Fruit fly (Drosophila melanogaster) whole organism, prepupa: Measurements from ENCODE around the gene fzr.

ENCODE experiments used
- Blimp-1 ChIP-seq: fragments of 200-800 bp; sonication (Bioruptor generic); optimal IDR thresholded peaks from 3 replicates; lab custom pipeline; 2017; ENCODE audit warnings: missing biosample characterization, missing genetic modification characterization, mild to moderate bottlenecking, moderate library complexity, missing genetic modification reagents
- CG11294 ChIP-seq: fragments of 200-800 bp; sonication (Bioruptor generic); IDR thresholded peaks from 2 replicates; pipeline ENCODE4 v1.3.6; 2022; ENCODE audit warnings: missing biosample characterization, missing genetic modification characterization
- CG11902 ChIP-seq: fragments of 200-800 bp; sonication (Bioruptor generic); optimal IDR thresholded peaks from 3 replicates; lab custom pipeline; 2016; ENCODE audit warnings: missing biosample characterization, missing genetic modification characterization
- CG32006 ChIP-seq: fragments of 200-800 bp; sonication (Bioruptor generic); optimal IDR thresholded peaks from 3 replicates; lab custom pipeline; 2017; ENCODE audit warnings: missing biosample characterization, mild to moderate bottlenecking, missing genetic modification characterization
- CG34406 ChIP-seq: fragments of 200-800 bp; sonication (Bioruptor generic); optimal IDR thresholded peaks from 3 replicates; lab custom pipeline; 2016; ENCODE audit warnings: missing biosample characterization, missing genetic modification characterization
- CG3919 ChIP-seq: fragments of 200-800 bp; sonication (Bioruptor generic); optimal IDR thresholded peaks from 3 replicates; lab custom pipeline; 2016; ENCODE audit warnings: missing biosample characterization, missing genetic modification characterization
- CG6163 ChIP-seq: fragments of 200-800 bp; sonication (Bioruptor generic); IDR thresholded peaks from 3 replicates; pipeline ENCODE4 v1.3.6; 2022; ENCODE audit warnings: missing biosample characterization, missing genetic modification characterization
- CG6792 ChIP-seq: fragments of 200-800 bp; sonication (Bioruptor generic); optimal IDR thresholded peaks from 3 replicates; lab custom pipeline; 2016; ENCODE audit warnings: missing biosample characterization, missing genetic modification characterization
- CG6808 ChIP-seq: fragments of 200-800 bp; sonication (Bioruptor generic); optimal IDR thresholded peaks from 3 replicates; lab custom pipeline; 2017; ENCODE audit warnings: missing biosample characterization, missing genetic modification characterization, mild to moderate bottlenecking, moderate library complexity, missing genetic modification reagents
- CG6854 ChIP-seq: fragments of 200-800 bp; sonication (Bioruptor generic); optimal IDR thresholded peaks from 2 replicates; lab custom pipeline; 2017; ENCODE audit warnings: missing biosample characterization, mild to moderate bottlenecking, missing genetic modification characterization
- CG7368 ChIP-seq: fragments of 200-800 bp; sonication (Bioruptor generic); optimal IDR thresholded peaks from 3 replicates; lab custom pipeline; 2016; ENCODE audit warnings: missing biosample characterization, missing genetic modification characterization
- CG8119 ChIP-seq: fragments of 200-800 bp; sonication (Bioruptor generic); IDR thresholded peaks from 3 replicates; pipeline ENCODE4 v1.3.6; 2022; ENCODE audit warnings: missing biosample characterization, missing genetic modification characterization
- Eip75B ChIP-seq: fragments of 200-800 bp; sonication (Bioruptor generic); optimal IDR thresholded peaks from 3 replicates; lab custom pipeline; 2016; ENCODE audit warnings: missing biosample characterization, missing genetic modification characterization
- Eip78C ChIP-seq: fragments of 200-800 bp; sonication (Bioruptor generic); peaks from one replicate; lab custom pipeline; 2016; ENCODE audit warnings: missing biosample characterization, missing genetic modification characterization
- Gug ChIP-seq: fragments of 200-800 bp; sonication (Bioruptor generic); IDR thresholded peaks from 2 replicates; pipeline ENCODE4 v1.3.6; 2022; ENCODE audit warnings: missing biosample characterization, missing genetic modification characterization
- Hr38 ChIP-seq: sonication (Bioruptor generic); optimal IDR thresholded peaks from 2 replicates; lab custom pipeline; 2016; ENCODE audit warnings: missing biosample characterization, missing genetic modification characterization
- Hr39 ChIP-seq: fragments of 200-800 bp; sonication (Bioruptor generic); optimal IDR thresholded peaks from 2 replicates; lab custom pipeline; 2016; ENCODE audit warnings: missing biosample characterization, missing genetic modification characterization
- Hr4 ChIP-seq: fragments of 200-800 bp; sonication (Bioruptor generic); optimal IDR thresholded peaks from 3 replicates; lab custom pipeline; 2016; ENCODE audit warnings: missing biosample characterization, missing genetic modification characterization
- Lpt ChIP-seq: fragments of 200-800 bp; sonication (Bioruptor generic); optimal IDR thresholded peaks from 3 replicates; lab custom pipeline; 2016; ENCODE audit warnings: missing biosample characterization, missing genetic modification characterization
- OdsH ChIP-seq: fragments of 200-800 bp; sonication (Bioruptor generic); optimal IDR thresholded peaks from 3 replicates; lab custom pipeline; 2016; ENCODE audit warnings: missing biosample characterization, missing genetic modification characterization
- Sox102F ChIP-seq: fragments of 200-800 bp; sonication (Bioruptor generic); optimal IDR thresholded peaks from 2 replicates; lab custom pipeline; 2016; ENCODE audit warnings: missing biosample characterization, mild to moderate bottlenecking, missing genetic modification characterization
- Sox14 ChIP-seq: fragments of 200-800 bp; sonication (Bioruptor generic); optimal IDR thresholded peaks from 3 replicates; lab custom pipeline; 2016; ENCODE audit warnings: missing biosample characterization, missing genetic modification characterization
- achi ChIP-seq: fragments of 200-800 bp; sonication (Bioruptor generic); optimal IDR thresholded peaks from 3 replicates; lab custom pipeline; 2016; ENCODE audit warnings: missing biosample characterization, missing genetic modification characterization
- cyc ChIP-seq: fragments of 200-800 bp; sonication (Bioruptor generic); optimal IDR thresholded peaks from 3 replicates; lab custom pipeline; 2016; ENCODE audit warnings: missing biosample characterization, missing genetic modification characterization
- dsx ChIP-seq: fragments of 200-800 bp; optimal IDR thresholded peaks from 3 replicates; lab custom pipeline; 2019; ENCODE audit warnings: missing biosample characterization, mild to moderate bottlenecking, missing genetic modification characterization, moderate library complexity; ENCODE audit not compliant: poor library complexity, severe bottlenecking
- eg ChIP-seq: fragments of 200-800 bp; sonication (Bioruptor generic); IDR thresholded peaks from 3 replicates; pipeline ENCODE4 v1.3.6; 2022; ENCODE audit warnings: missing biosample characterization, missing genetic modification characterization
- esn ChIP-seq: fragments of 200-800 bp; sonication (Bioruptor generic); optimal IDR thresholded peaks from 2 replicates; lab custom pipeline; 2016; ENCODE audit warnings: missing biosample characterization, mild to moderate bottlenecking, missing genetic modification characterization, moderate library complexity
- fd59A ChIP-seq: fragments of 200-800 bp; sonication (Bioruptor generic); optimal IDR thresholded peaks from 2 replicates; lab custom pipeline; 2017; ENCODE audit warnings: missing biosample characterization, mild to moderate bottlenecking, missing genetic modification characterization, missing genetic modification reagents
- fkh ChIP-seq: fragments of 200-800 bp; sonication (Bioruptor generic); optimal IDR thresholded peaks from 3 replicates; lab custom pipeline; 2017; ENCODE audit warnings: missing biosample characterization, mild to moderate bottlenecking, missing genetic modification characterization, moderate library complexity
- net ChIP-seq: fragments of 200-800 bp; sonication (Bioruptor generic); optimal IDR thresholded peaks from 3 replicates; lab custom pipeline; 2016; ENCODE audit warnings: missing biosample characterization, missing genetic modification characterization
- spab ChIP-seq: fragments of 200-800 bp; sonication (Bioruptor generic); optimal IDR thresholded peaks from 2 replicates; lab custom pipeline; 2017; ENCODE audit warnings: missing biosample characterization, mild to moderate bottlenecking, missing genetic modification characterization, missing genetic modification reagents
- ss ChIP-seq, 2 experiments: fragments of 200-800 bp; sonication (Bioruptor generic); optimal IDR thresholded peaks; 2 replicates in 1 of 2; 3 replicates in 1 of 2; lab custom pipeline; 2017 to 2018; ENCODE audit warnings: mild to moderate bottlenecking in 2 of 2, missing biosample characterization in 2 of 2, missing genetic modification characterization in 2 of 2, moderate library complexity in 1 of 2
- svp ChIP-seq: fragments of 200-800 bp; sonication (Bioruptor generic); peaks from one replicate; lab custom pipeline; 2016; ENCODE audit warnings: missing biosample characterization, missing genetic modification characterization
- vri ChIP-seq: fragments of 200-800 bp; sonication (Bioruptor generic); optimal IDR thresholded peaks from 3 replicates; lab custom pipeline; 2016; ENCODE audit warnings: missing biosample characterization, mild to moderate bottlenecking, missing genetic modification characterization

fzr gene

dm6 chrX:4678913-4679812, at the start of gene fzr:
Gene fzr (minus strand): TSS chrX:4679537.
- TF ChIP-seq Eip78C (GFP tag; lab: Kevin White, UChicago) (peak; percentile 59), OdsH (GFP tag; lab: Kevin White, UChicago) (no peak), fkh (GFP tag; lab: Kevin White, UChicago) (peak; percentile 7), fd59A (GFP tag; lab: Kevin White, UChicago) (no peak), CG32006 (GFP tag; lab: Kevin White, UChicago) (peak; percentile 19), Blimp-1 (GFP tag; lab: Kevin White, UChicago) (no peak), CG8119 (0 out of 3 replicates have a peak, but pooled peaks have one; percentile 19), spab (GFP tag; lab: Kevin White, UChicago) (no peak)

DNA sequence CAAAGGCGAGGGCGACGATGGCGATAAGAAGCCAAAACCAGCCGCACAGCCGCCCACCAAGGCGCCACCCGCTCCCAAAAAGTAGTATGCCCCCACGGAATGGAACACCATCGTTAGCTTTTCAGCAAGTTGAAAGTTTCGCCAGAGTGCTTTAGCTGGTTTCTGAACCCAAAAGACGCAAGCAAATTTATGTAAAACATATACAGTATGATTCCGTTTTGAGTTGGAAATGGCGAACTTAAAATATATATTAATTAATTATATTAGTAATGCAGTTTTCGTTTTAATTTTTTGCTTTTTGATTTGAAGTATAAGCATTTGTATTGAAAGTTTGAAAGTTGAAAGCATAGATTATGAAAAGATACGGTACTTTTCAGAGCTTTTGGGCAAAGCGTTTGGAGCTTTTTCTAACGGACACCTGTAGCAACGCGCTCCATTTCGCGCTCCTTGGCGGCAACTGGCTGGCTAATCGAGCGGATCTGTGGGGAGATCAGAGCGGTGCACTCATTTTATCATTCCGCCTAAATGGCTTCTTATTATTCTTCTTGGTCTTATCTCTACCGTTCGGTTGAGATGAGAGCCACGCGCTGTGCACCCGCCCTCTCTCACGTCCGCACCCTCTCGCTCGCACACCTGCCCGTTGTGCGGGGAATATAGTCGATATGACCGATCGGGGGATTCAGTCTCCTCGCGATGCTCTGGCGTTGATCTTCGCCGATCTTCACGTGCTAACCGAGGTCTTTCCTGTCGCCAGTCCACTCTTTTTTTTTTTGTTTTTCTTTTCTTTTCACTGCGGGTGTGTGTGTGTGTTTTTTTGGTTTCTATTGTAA, 28.1 kb upstream of the fzr start, which contains the start of gene Proc-R:
Gene Proc-R, plus strand, starts transcription at position 680 of the 830 bp plus-strand sequence.
- TF ChIP-seq CG11902 (GFP tag; lab: Kevin White, UChicago) (no peak), ss (GFP tag; optimal IDR thresholded peaks at IDR 0.05; lab: Kevin White, UChicago) (no peak), Hr39 (GFP tag; lab: Kevin White, UChicago) (no peak), Eip75B (GFP tag; lab: Kevin White, UChicago) (no peak), svp (GFP tag; lab: Kevin White, UChicago) (peak; percentile 80), CG3919 (GFP tag; lab: Kevin White, UChicago) (no peak), eg (GFP tag; lab: Robert Waterston, UW) (0 out of 3 replicates have a peak, but pooled peaks have one; percentile 8), CG6854 (GFP tag; lab: Kevin White, UChicago) (no peak), esn (GFP tag; lab: Kevin White, UChicago) (no peak), CG6792 (GFP tag; lab: Kevin White, UChicago) (no peak), CG7368 (GFP tag; lab: Kevin White, UChicago) (no peak), achi (GFP tag; lab: Kevin White, UChicago) (no peak), CG34406 (no peak)

- TF ChIP-seq Eip78C (GFP tag; lab: Kevin White, UChicago) (no peak), Sox14 (GFP tag; lab: Kevin White, UChicago) (no peak), vri (GFP tag; lab: Kevin White, UChicago) (no peak), Hr4 (no peak), Hr38 (GFP tag; lab: Kevin White, UChicago) (no peak), CG6792 (GFP tag; lab: Kevin White, UChicago) (no peak), CG6163 (no peak), Gug (GFP tag; lab: Robert Waterston, UW) (no peak), dsx (no peak), CG11294 (GFP tag; lab: Robert Waterston, UW) (no peak), ss (GFP tag; optimal IDR thresholded peaks at IDR 0.05; lab: Kevin White, UChicago) (no peak), esn (GFP tag; lab: Kevin White, UChicago) (no peak), net (GFP tag; lab: Kevin White, UChicago) (no peak), CG6808 (GFP tag; lab: Kevin White, UChicago) (no peak), Sox102F (GFP tag; lab: Kevin White, UChicago) (no peak), CG3919 (GFP tag; lab: Kevin White, UChicago) (no peak), cyc (GFP tag; lab: Kevin White, UChicago) (no peak), Lpt (no peak), fkh (GFP tag; lab: Kevin White, UChicago) (no peak)
Measured at dm6 chrX:4705009-4705408, 25.7 kb upstream of the fzr start, which contains the start of gene CG7024. Gene CG7024 (plus strand): TSS chrX:4705309.
